Worm (Caenorhabditis elegans) whole organism, L4/young adult: ENCODE data around the gene C01G5.4.

ENCODE experiments used
- W03F9.2 ChIP-seq: fragments of 150-350 bp; optimal IDR thresholded peaks from 2 replicates; lab custom pipeline; 2014; ENCODE audit warnings: missing biosample characterization, missing genetic modification characterization
- dao-5 ChIP-seq: sonication (generic microtip); optimal IDR thresholded peaks from 2 replicates; lab custom pipeline; 2016; ENCODE audit warnings: missing genotype, missing genetic modification characterization, moderate library complexity, missing compliant biosample characterization
- him-1 ChIP-seq: sonication (generic microtip); optimal IDR thresholded peaks from 2 replicates; lab custom pipeline; 2016; ENCODE audit warnings: missing genotype, missing genetic modification reagents, missing genetic modification characterization, missing compliant biosample characterization

DNA sequence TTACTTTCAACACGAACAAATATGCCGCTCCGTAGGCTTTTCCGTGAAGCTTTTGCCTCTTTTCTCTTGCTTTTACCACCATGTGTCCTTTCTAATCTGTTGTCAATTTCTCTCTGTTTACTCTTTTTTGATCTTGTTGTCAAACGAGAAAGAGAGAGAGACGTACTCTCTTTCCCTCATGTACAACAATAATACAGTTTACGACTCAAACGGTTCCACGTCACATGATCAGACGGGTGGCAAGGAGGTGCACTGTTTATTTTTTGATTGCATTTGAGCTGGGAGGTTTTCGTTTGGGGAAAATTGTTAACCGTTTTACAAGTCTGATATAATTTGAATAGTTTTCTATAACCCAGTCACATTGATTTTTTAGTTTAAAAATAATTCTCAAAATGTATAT, 30.7 kb upstream of the C01G5.4 start:
- no peak for TF ChIP-seq W03F9.2
- TF ChIP-seq him-1 (tag; lab: Kevin White, UChicago): no peak
- TF ChIP-seq dao-5: no peak
